Worm (Caenorhabditis elegans) whole organism, L1 larva: Measurements from ENCODE around the gene sdz-33.

Experiments used
- aly-2 ChIP-seq: fragments of 150-350 bp; optimal IDR thresholded peaks from 2 replicates; lab custom pipeline; 2014; ENCODE audit warnings: missing biosample characterization, missing genetic modification characterization
- efl-3 ChIP-seq: fragments of 200-800 bp; sonication (Bioruptor generic); optimal IDR thresholded peaks from 2 replicates; lab custom pipeline; 2018; ENCODE audit warnings: mild to moderate bottlenecking, missing genetic modification characterization, missing compliant biosample characterization
- elt-3 ChIP-seq, 6 experiments: fragments of 150-350 bp in 1 of 6; sonication (generic microtip); optimal IDR thresholded peaks; 2 replicates each; lab custom pipeline; 2017 to 2018; ENCODE audit warnings: missing biosample characterization in 6 of 6, missing genetic modification characterization in 6 of 6, inconsistent platforms in 1 of 6
- lir-3 ChIP-seq: sonication (generic microtip); optimal IDR thresholded peaks from 2 replicates; lab custom pipeline; 2016; ENCODE audit warnings: mild to moderate bottlenecking, missing genetic modification characterization, moderate library complexity, missing compliant biosample characterization; ENCODE audit not compliant: poor library complexity
- nhr-237 ChIP-seq: fragments of 150-350 bp; optimal IDR thresholded peaks from 2 replicates; lab custom pipeline; 2014; ENCODE audit warnings: missing biosample characterization, missing genetic modification characterization
- nhr-47 ChIP-seq: sonication (generic microtip); optimal IDR thresholded peaks from 2 replicates; lab custom pipeline; 2016; ENCODE audit warnings: mild to moderate bottlenecking, missing genetic modification characterization, moderate library complexity, missing compliant biosample characterization
- pqm-1 ChIP-seq: sonication (generic microtip); optimal IDR thresholded peaks from 3 replicates; lab custom pipeline; 2017; ENCODE audit warnings: missing biosample characterization, missing genetic modification characterization
- skn-1 ChIP-seq: fragments of 150-350 bp; optimal IDR thresholded peaks from 2 replicates; lab custom pipeline; 2014; ENCODE audit warnings: missing biosample characterization, missing genetic modification characterization
- snpc-4 ChIP-seq: fragments of 150-350 bp; optimal IDR thresholded peaks from 2 replicates; lab custom pipeline; 2014; ENCODE audit warnings: missing biosample characterization, missing genetic modification characterization
- sptf-1 ChIP-seq: fragments of 150-350 bp; optimal IDR thresholded peaks from 2 replicates; lab custom pipeline; 2014; ENCODE audit warnings: missing biosample characterization, missing genetic modification characterization
- unc-130 ChIP-seq: fragments of 150-350 bp; optimal IDR thresholded peaks from 2 replicates; lab custom pipeline; 2017; ENCODE audit warnings: missing biosample characterization, missing genetic modification characterization, inconsistent platforms
- unc-62 ChIP-seq: fragments of 150-350 bp; optimal IDR thresholded peaks from 2 replicates; lab custom pipeline; 2014; ENCODE audit warnings: missing biosample characterization, missing genetic modification reagents, missing genetic modification characterization
- zag-1 ChIP-seq: fragments of 150-350 bp; optimal IDR thresholded peaks from 2 replicates; lab custom pipeline; 2014; ENCODE audit warnings: missing biosample characterization, missing genetic modification characterization
- ztf-4 ChIP-seq: fragments of 150-350 bp; optimal IDR thresholded peaks from 2 replicates; lab custom pipeline; 2014; ENCODE audit warnings: missing biosample characterization, missing genetic modification characterization

DNA sequence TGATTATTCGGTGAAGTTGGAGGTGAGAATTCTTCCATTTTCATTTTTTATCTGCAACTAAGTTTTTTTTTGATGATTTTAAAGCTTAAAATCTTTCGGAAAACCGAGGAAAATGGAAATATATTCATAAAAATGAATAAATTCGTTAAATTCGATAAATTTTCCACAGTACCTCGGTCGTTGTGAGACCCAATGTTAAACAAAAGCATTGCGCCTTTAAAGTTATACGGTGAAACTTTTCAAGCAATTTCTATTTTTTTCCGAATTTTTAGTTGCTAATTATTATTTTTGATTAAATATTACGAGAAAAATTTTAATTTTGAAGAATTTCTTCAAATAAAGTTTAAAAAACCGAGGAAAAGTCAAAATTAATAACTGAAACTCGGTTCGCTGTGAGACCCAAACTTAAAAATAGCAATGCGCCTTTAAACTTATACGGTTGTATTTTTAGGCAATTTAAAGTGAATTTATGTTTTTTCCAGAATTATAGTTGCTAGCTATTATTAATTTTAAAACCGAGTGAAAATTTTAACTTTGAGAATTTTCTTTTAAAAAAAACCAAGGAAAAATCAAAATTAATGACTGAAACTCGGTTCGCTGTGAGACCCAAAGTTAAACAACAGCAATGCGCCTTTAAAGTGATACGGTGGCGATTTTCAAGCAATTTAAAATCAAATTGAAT is 37.9 kb upstream of the sdz-33 start, which contains the start of gene taf-12:
- TF ChIP-seq unc-62 (GFP tag; lab: Kevin White, UChicago) (no peak), snpc-4 (no peak), pqm-1 (tag; lab: Kevin White, UChicago) (no peak), efl-3 (no peak), lir-3 (tag; lab: Kevin White, UChicago) (no peak), nhr-237 (no peak), unc-130 (tag; lab: Kevin White, UChicago) (no peak), ztf-4 (tag; lab: Kevin White, UChicago) (no peak), elt-3 (tag; optimal IDR thresholded peaks at IDR 0.05; lab: Kevin White, UChicago) (no peak), sptf-1 (no peak), skn-1 (tag; lab: Kevin White, UChicago) (no peak), nhr-47 (no peak), aly-2 (tag; lab: Kevin White, UChicago) (no peak), zag-1 (tag; lab: Kevin White, UChicago) (no peak)
